Worm (Caenorhabditis elegans): Measurements from ENCODE around the gene C04E6.12.

The C04E6.12 gene

DNA sequence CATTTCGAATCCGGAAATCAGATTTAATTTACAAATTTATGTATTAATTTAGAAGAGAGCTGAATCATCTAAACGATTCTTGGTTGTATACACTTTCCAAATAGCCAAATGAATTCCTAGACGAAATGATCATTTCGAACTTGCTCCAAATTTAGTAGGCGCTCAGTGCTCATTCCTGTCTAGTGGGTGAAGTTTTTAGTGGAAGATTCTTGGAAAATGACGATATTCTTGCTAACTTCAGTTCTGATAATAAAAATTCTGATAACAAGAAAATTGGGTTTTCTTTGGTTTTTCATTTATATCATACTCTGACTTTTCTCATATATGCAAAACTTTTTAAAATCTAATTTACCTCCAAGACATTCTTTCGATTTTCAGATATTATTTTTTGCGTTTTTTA, 2.0 kb upstream of the C04E6.12 start:
- TF ChIP-seq unc-62 (GFP tag; optimal IDR thresholded peaks at IDR 0.05): no peak

ce11 chrV:5917707-5918106, 2.1 kb downstream of the C04E6.12 start, which contains the start of gene lrpr-1:
lrpr-1 (minus strand) TSS chrV:5917891.
- no peak for TF ChIP-seq unc-62 (GFP tag; optimal IDR thresholded peaks at IDR 0.05)

DNA sequence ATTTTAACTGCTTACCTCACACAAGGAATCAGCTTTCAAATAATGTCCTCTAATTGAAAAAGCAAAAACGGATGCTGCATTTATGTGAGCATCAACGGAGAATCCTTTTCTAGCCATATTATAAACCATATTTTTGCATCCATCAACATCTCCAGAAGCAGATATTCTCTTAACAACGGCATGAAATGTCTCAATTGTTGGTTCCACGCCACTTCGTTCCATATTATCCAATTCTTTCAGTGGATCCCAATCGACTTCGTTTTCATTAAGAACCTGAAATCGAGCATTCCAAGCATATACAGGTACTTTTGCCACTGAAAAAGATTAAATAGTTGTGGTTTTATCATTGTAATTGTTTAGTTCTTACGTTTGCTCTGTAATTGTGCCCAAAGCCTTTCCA, 2.9 kb downstream of the C04E6.12 start:
- TF ChIP-seq unc-62 (GFP tag; optimal IDR thresholded peaks at IDR 0.05): no peak

DNA sequence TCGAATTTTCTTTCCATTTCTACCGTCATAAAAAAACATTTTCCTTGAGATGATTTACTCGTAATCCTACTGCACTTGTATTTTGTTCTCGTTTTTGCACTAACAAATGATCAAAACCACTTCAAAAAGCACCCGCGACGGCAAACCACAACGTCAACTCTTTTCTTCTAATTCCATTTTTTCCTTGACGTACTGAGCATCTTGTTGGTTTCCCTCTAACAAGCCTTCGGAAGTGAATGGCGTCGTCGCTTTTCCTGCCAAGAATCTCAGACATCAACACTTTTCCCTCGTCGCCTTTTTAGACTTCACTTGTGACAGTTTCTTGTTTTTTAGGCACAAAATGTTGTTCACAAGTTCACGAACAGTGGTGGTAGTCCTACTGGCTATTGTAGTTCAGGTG, 7.4 kb downstream of the C04E6.12 start, which contains the start of gene C04E6.13:
TSS of gene C04E6.13 (plus strand) at position 301 of the 400 bp plus-strand sequence.
- no peak for TF ChIP-seq unc-62 (GFP tag; optimal IDR thresholded peaks at IDR 0.05)

DNA sequence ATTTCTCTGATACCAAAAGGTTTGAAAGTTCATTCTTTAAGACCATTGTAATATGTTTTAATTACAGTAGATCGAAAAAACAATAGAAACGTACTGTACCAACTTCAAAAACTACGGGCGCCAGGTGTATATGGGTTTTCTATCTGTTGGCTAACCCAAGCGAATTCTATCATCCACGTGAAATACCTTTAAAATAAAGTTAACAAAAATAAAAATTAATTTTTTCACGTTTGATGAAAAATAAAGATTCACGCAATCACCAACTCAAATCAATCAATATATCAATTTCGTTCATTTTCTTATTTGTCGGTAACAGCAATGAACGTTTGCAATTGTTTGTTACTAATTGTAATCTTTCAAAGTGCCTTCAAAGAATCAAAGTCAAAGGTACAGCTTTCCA, 12.7 kb downstream of the C04E6.12 start, which contains the start of gene C04E6.4:
TSS of gene C04E6.4 (plus strand) at position 301 of the 400 bp plus-strand sequence.
- TF ChIP-seq unc-62 (GFP tag; optimal IDR thresholded peaks at IDR 0.05): no peak

DNA sequence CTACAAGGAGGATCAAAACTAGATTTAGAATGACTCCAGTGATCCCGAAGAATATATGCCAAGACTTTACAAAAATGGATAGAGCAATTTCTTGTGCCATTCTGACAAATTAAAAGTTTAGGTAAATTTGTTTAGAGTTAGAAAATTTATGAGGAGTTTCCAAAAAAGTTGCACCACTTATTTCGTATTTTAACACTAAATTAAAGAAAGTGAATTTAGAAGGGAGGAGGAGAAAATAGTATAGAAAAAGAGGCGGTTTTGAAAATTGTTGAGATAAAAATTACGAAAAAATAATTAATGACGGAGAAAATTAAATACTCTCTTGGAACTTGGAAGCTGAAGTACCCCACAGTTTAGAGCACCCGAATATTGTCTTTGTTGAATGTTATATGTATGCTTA, 13.5 kb downstream of the C04E6.12 start, which contains the start of gene srd-15:
TSS of gene srd-15 (minus strand) at position 101 of the 400 bp plus-strand sequence.
- TF ChIP-seq unc-62 (GFP tag; optimal IDR thresholded peaks at IDR 0.05): no peak

- TF ChIP-seq unc-62 (GFP tag; optimal IDR thresholded peaks at IDR 0.05): no peak
Observed at ce11 chrV:5901833-5902232, 18.0 kb downstream of the C04E6.12 start, which contains the start of gene C04E6.5. C04E6.5 (plus strand) TSS chrV:5902133.

ce11 chrV:5899940-5900339, 19.8 kb downstream of the C04E6.12 start, which contains the start of gene srd-16:
srd-16 (minus strand) TSS chrV:5900040.
- no peak for TF ChIP-seq unc-62 (GFP tag; optimal IDR thresholded peaks at IDR 0.05)

DNA sequence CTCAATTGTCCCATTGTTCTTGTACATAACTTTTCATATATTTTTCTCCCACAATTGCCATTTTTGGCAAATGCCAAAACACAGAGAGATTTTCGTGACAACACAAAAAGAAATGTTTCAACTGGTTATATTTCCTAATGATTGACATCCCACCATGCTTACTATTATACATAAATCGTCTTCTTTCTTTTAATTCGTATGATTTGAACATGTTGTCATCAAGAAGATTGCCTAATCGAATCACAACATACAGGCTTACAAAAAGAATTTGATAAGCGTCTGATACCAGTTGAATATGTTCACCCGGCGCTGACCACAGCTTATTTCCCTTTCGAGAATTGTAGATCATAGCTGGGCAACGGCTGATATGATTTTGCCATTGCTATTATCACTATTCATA, 24.8 kb downstream of the C04E6.12 start, which contains the start of gene grd-9:
TSS of gene grd-9 (plus strand) at position 301 of the 400 bp plus-strand sequence.
- TF ChIP-seq unc-62 (GFP tag; optimal IDR thresholded peaks at IDR 0.05): no peak

DNA sequence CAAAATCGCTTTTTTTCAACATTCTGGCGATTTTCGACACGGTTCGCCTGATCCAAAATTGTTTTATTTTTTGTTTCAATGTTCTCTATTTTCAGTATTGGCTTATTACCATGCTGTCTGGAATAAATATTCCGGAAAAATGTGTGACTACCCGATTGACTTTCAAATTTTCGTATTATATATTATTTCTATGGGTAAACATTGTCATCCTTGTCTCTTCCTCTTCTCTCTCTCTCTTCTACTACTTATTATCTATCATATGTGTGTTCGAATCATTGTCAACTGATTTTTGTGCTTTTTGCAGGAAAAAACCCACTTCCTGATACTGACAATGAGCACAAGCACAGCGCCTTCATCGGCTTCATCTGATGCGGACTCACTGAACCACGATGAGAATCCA, 26.8 kb downstream of the C04E6.12 start, which contains the start of gene C04E6.7:
TSS of gene C04E6.7 (plus strand) at position 301 of the 400 bp plus-strand sequence.
- TF ChIP-seq unc-62 (GFP tag; optimal IDR thresholded peaks at IDR 0.05): no peak

DNA sequence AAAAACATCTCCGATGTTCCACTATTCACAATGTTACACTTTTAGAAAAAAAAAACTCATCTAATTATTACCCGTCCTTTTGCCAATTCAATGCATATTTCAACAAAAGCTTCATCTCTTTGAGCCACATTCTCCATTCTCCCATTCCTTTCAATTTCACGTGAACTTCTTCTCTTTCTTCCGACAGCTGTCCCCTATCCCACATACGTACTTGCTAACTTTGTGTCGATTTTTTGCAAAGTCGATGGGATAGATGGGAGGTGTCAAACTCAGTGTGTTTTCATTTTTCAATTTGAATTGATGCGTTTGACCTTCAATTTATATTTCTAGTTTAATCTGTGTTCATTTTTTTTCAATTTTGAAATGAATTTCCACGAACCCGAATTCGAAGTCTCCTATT, 28.6 kb downstream of the C04E6.12 start:
- TF ChIP-seq unc-62 (GFP tag; optimal IDR thresholded peaks at IDR 0.05): no peak

DNA sequence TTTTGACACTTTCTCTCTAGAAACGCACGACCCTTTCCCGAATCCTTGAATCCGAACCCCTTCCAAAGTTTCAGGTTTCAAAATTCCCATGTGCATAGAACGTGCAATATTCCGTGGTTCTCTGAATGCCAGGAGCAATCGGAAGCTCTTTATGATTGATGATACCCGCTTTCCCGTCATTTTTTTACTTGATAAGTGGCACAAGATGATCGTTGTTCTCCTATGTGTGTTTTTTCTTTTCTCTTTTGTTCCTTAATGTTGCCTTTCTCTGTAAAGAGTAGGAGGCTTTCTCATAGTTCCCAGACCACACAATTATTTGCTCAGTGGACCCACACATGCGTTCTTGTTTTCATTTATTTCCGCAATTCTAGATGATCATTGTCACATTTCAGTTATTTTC, 31.0 kb downstream of the C04E6.12 start:
- no peak for TF ChIP-seq unc-62 (GFP tag; optimal IDR thresholded peaks at IDR 0.05)

- TF ChIP-seq unc-62 (GFP tag; optimal IDR thresholded peaks at IDR 0.05): no peak
Observed at ce11 chrV:5883735-5884134, 36.1 kb downstream of the C04E6.12 start, which contains the start of gene C04E6.8. C04E6.8 (minus strand) TSS chrV:5883835.

- TF ChIP-seq unc-62 (GFP tag; optimal IDR thresholded peaks at IDR 0.05): no peak
Observed at ce11 chrV:5882429-5882828, 37.4 kb downstream of the C04E6.12 start.

DNA sequence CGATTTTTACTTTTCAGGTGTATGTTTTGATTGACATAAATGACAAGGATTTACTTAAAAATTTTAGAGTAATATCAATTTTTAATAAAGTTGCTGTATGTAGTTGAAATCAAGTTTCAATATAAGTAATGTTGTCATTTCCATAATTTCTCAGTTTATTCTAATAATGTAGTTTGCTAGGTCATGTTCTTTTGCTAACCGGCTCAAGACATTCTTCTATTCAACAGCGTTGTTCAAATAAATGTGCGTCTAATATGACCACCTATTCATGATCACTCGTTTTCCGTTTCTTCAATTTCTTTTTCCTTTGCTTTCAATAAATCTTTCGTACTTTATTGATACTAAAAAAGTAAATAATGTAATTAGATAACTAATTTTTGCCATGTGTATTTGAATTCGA, 39.7 kb downstream of the C04E6.12 start, which contains the start of gene C02G6.3:
TSS of gene C02G6.3 (plus strand) at position 301 of the 400 bp plus-strand sequence.
- no peak for TF ChIP-seq unc-62 (GFP tag; optimal IDR thresholded peaks at IDR 0.05)

ce11 chrV:5876966-5877365, 42.8 kb downstream of the C04E6.12 start:
- TF ChIP-seq unc-62 (GFP tag; optimal IDR thresholded peaks at IDR 0.05): no peak

- TF ChIP-seq unc-62 (GFP tag; optimal IDR thresholded peaks at IDR 0.05): no peak
Observed at ce11 chrV:5871759-5872158, 48.0 kb downstream of the C04E6.12 start, which contains the start of gene C02G6.2. C02G6.2 (plus strand) TSS chrV:5872059.

DNA sequence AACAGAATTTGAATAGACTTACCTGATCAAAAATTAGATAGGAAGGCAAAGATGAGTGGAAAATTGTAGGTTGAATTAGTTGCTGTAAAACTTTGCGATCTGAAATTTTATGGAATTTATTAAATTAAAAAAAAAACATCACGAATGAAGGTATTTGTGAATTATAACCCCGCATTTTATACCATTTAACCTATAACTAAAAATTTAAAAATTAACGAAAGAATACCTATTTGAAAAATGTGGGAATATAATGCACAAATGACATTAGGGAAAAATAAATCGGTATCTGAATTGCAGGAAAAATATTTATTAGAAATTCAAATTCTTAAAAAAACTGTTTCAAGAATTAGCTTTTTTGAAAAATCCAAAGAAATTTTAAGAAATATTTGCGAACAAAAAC, 50.6 kb downstream of the C04E6.12 start, which contains the start of gene F26F12.4:
TSS of gene F26F12.4 (minus strand) at position 101 of the 400 bp plus-strand sequence.
- no peak for TF ChIP-seq unc-62 (GFP tag; optimal IDR thresholded peaks at IDR 0.05)
